Worm (Caenorhabditis elegans): ENCODE measurements around the gene Y82E9BR.8.

DNA sequence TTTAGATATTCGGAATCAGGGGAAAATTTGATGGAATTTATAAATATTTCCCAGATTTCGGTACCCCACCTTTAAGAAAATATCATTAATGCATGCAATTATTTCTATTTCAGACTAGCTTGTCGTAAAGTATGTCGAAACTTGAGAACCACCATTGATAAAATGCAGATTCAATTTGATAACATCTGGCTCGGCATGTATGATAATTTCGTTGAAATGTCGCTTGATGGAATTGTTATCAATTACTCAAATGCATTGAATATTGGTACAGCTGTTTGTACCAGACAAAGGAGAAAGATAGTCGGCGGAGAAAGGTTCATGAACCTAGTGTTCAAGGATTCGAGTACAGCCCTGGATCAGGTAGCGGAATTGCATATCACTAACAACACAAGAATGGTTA, 26.0 kb downstream of the Y82E9BR.8 start, which contains the start of gene Y82E9BL.19:
- TF ChIP-seq mxl-2 (GFP tag; conservative IDR thresholded peaks at IDR 0.05), result no peak
- TF ChIP-seq ztf-11 (tag; optimal IDR thresholded peaks at IDR 0.05), result no peak
- no peak for TF ChIP-seq tra-1 (GFP tag; IDR thresholded peaks at IDR 0.05)
- TF ChIP-seq nhr-41 (GFP tag; IDR thresholded peaks at IDR 0.05), result no peak
- TF ChIP-seq nhr-76 (tag; optimal IDR thresholded peaks at IDR 0.05), result no peak
- no peak for TF ChIP-seq skn-1 (tag; optimal IDR thresholded peaks at IDR 0.05)
- no peak for TF ChIP-seq jun-1 (tag; optimal IDR thresholded peaks at IDR 0.05)
- no peak for TF ChIP-seq nhr-28 (tag; optimal IDR thresholded peaks at IDR 0.05)
- no peak for TF ChIP-seq nhr-237 (tag; optimal IDR thresholded peaks at IDR 0.05)

All from whole organism, L4 larva.